Worm (Caenorhabditis elegans) whole organism, midembryonic: ENCODE results near the gene R11D1.1.

ENCODE experiments used
- T22C8.4 ChIP-seq: fragments of 200-800 bp; sonication (Bioruptor generic); IDR thresholded peaks from 2 replicates; pipeline ENCODE4 v1.3.6; 2022; ENCODE audit warnings: missing genetic modification characterization, missing compliant biosample characterization
- flt-1 ChIP-seq: fragments of 200-800 bp; sonication (Bioruptor generic); IDR thresholded peaks from 2 replicates; pipeline ENCODE4 v1.3.6; 2022; ENCODE audit warnings: missing genetic modification characterization, missing compliant biosample characterization
- klf-2 ChIP-seq: fragments of 200-800 bp; sonication (Bioruptor generic); conservative IDR thresholded peaks from 2 replicates; pipeline ENCODE4 v1.3.6; 2022; ENCODE audit warnings: missing genetic modification reagents, missing genetic modification characterization, missing compliant biosample characterization
- med-1 ChIP-seq: sonication (generic microtip); optimal IDR thresholded peaks from 2 replicates; lab custom pipeline; 2017; ENCODE audit warnings: missing genetic modification characterization, mild to moderate bottlenecking, missing compliant biosample characterization, antibody characterized with exemption, missing genetic modification reagents; ENCODE audit not compliant: insufficient read depth
- ztf-23 ChIP-seq: fragments of 200-800 bp; sonication (Bioruptor generic); IDR thresholded peaks from 2 replicates; pipeline ENCODE4 v1.3.6; 2022; ENCODE audit warnings: missing genetic modification reagents, missing genetic modification characterization, missing compliant biosample characterization
- ztf-29 ChIP-seq: fragments of 200-800 bp; sonication (Bioruptor generic); IDR thresholded peaks from 2 replicates; pipeline ENCODE4 v1.3.6; 2022; ENCODE audit warnings: missing genetic modification reagents, missing genetic modification characterization, missing compliant biosample characterization

DNA sequence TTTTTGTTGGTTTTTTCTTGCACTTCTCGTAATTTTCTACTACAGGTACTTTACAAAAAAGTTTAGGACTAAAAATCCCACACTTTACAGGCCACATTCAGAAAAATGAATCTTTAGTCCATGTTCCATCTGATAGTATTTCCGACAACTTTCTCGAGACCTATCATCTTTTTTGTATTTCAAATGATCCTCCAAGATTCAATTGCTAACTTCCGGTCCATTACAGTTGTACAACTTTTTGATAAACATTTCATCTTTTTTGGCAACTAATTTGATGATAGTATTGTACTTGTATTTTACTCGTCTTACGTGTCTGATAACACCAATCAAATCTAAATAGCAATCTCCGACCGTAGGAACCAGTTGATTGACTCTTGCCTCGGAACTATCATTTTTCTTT, 36.8 kb upstream of the R11D1.1 start:
- TF ChIP-seq ztf-23 (GFP tag; lab: Robert Waterston, UW), result no peak
- no peak for TF ChIP-seq klf-2
- no peak for TF ChIP-seq flt-1 (GFP tag; lab: Robert Waterston, UW)
- TF ChIP-seq T22C8.4, result no peak
- no peak for TF ChIP-seq med-1 (GFP tag; lab: Kevin White, UChicago)
- no peak for TF ChIP-seq ztf-29 (GFP tag; lab: Robert Waterston, UW)
